Fruit fly (Drosophila melanogaster): ENCODE data around the gene CG7099.

Gene CG7099

dm6 chr2L:13370762-13371161 is 16.6 kb upstream of the CG7099 start, which contains the start of gene ND-B22 (continued):
- TF ChIP-seq MESR4 (GFP tag; optimal IDR thresholded peaks at IDR 0.05) = peak; percentile 90
- TF ChIP-seq Xrp1 (GFP tag; IDR thresholded peaks at IDR 0.05) = no peak; the same call in 1 of the 2 replicates
- TF ChIP-seq D19B (GFP tag; optimal IDR thresholded peaks at IDR 0.05) = peak; percentile 26
- TF ChIP-seq MBD-R2 (GFP tag; IDR thresholded peaks at IDR 0.05) = peak; percentile 85
- no peak for TF ChIP-seq al (GFP tag; IDR thresholded peaks at IDR 0.05)
- TF ChIP-seq her (GFP tag; optimal IDR thresholded peaks at IDR 0.05) = no peak
- no peak for TF ChIP-seq NC2α (GFP tag; optimal IDR thresholded peaks at IDR 0.05)
- TF ChIP-seq CG12942 (GFP tag; optimal IDR thresholded peaks at IDR 0.05) = peak; percentile 24
- no peak for TF ChIP-seq lola (GFP tag; optimal IDR thresholded peaks at IDR 0.05)
- TF ChIP-seq CG3281 (GFP tag; optimal IDR thresholded peaks at IDR 0.05) = peak; percentile 56
- TF ChIP-seq CG17568 (GFP tag; optimal IDR thresholded peaks at IDR 0.05) = no peak
- TF ChIP-seq abd-A (tag; optimal IDR thresholded peaks at IDR 0.05) = no peak
- TF ChIP-seq CG8359 (GFP tag; optimal IDR thresholded peaks at IDR 0.05; ENCODE audit: borderline replicate concordance) = no peak
- peak; percentile 39 for TF ChIP-seq nmo (GFP tag; optimal IDR thresholded peaks at IDR 0.05)
- TF ChIP-seq ato (GFP tag; IDR thresholded peaks at IDR 0.05; ENCODE audit: partially characterized antibody) = no peak; the same call in 1 of the 2 replicates
- peak; percentile 39 for TF ChIP-seq trem (tag; optimal IDR thresholded peaks at IDR 0.05)
- peak; percentile 38 for TF ChIP-seq Hmr (GFP tag; optimal IDR thresholded peaks at IDR 0.05)
- TF ChIP-seq CG10321 (GFP tag; IDR thresholded peaks at IDR 0.05) = no peak
- TF ChIP-seq klu (GFP tag; IDR thresholded peaks at IDR 0.05) = no peak
- TF ChIP-seq repo (GFP tag; optimal IDR thresholded peaks at IDR 0.05) = peak; percentile 8
- TF ChIP-seq cwo (GFP tag; optimal IDR thresholded peaks at IDR 0.05) = no peak
- peak in 1 of 2 experiments; percentile 5 for TF ChIP-seq Hr51 (GFP tag; optimal IDR thresholded peaks at IDR 0.05)
- TF ChIP-seq CG14441 (GFP tag; IDR thresholded peaks at IDR 0.05) = no peak
- peak; percentile 4 for TF ChIP-seq slou (GFP tag; optimal IDR thresholded peaks at IDR 0.05)
- TF ChIP-seq bsh (GFP tag; optimal IDR thresholded peaks at IDR 0.05) = peak in 1 of 2 experiments; percentile 26
- peak; percentile 64 for TF ChIP-seq Aef1 (GFP tag; IDR thresholded peaks at IDR 0.05)
- no peak for TF ChIP-seq fd96Cb (tag; optimal IDR thresholded peaks at IDR 0.05)
- TF ChIP-seq dysf (GFP tag; IDR thresholded peaks at IDR 0.05) = 0 out of 3 replicates have a peak, but pooled peaks have one; percentile 5
- TF ChIP-seq Lpt (GFP tag; optimal IDR thresholded peaks at IDR 0.05) = no peak
- peak; percentile 25 for TF ChIP-seq BEAF-32 (GFP tag; optimal IDR thresholded peaks at IDR 0.05)
- no peak for TF ChIP-seq Stat92E (GFP tag; optimal IDR thresholded peaks at IDR 0.05)
- TF ChIP-seq CG18764 (GFP tag; optimal IDR thresholded peaks at IDR 0.05) = no peak
- no peak for TF ChIP-seq h (optimal IDR thresholded peaks at IDR 0.05)
- no peak for TF ChIP-seq B-H1 (GFP tag; IDR thresholded peaks at IDR 0.05)
- no peak for TF ChIP-seq CrebB (tag; optimal IDR thresholded peaks at IDR 0.05)
- no peak for TF ChIP-seq psq (GFP tag; optimal IDR thresholded peaks at IDR 0.05)
- TF ChIP-seq E2f2 (GFP tag; IDR thresholded peaks at IDR 0.05) = peak; percentile 93
- TF ChIP-seq kah (GFP tag; optimal IDR thresholded peaks at IDR 0.05) = no peak
- no peak for TF ChIP-seq CG42726 (GFP tag; IDR thresholded peaks at IDR 0.05; ENCODE audit: partially characterized antibody)
- peak; percentile 43 for TF ChIP-seq gem (tag; optimal IDR thresholded peaks at IDR 0.05)
- peak; percentile 10 for TF ChIP-seq dmrt11E (tag; optimal IDR thresholded peaks at IDR 0.05)
- TF ChIP-seq Blimp-1 (GFP tag; optimal IDR thresholded peaks at IDR 0.05) = no peak
- TF ChIP-seq Scr (GFP tag; IDR thresholded peaks at IDR 0.05; ENCODE audit: partially characterized antibody) = 0 out of 2 replicates have a peak, but pooled peaks have one; percentile 25
- no peak for TF ChIP-seq ham (GFP tag; IDR thresholded peaks at IDR 0.05)
- TF ChIP-seq CG8290 (GFP tag; optimal IDR thresholded peaks at IDR 0.05) = no peak
- peak in 1 of 2 experiments; percentile 49 for TF ChIP-seq CG8290 (tag; optimal IDR thresholded peaks at IDR 0.05)
- no peak for TF ChIP-seq CG17186 (GFP tag; optimal IDR thresholded peaks at IDR 0.05)
- TF ChIP-seq Side (GFP tag; optimal IDR thresholded peaks at IDR 0.05) = no peak
- no peak for TF ChIP-seq CG12219 (GFP tag; optimal IDR thresholded peaks at IDR 0.05)
- no peak for TF ChIP-seq cas (GFP tag; IDR thresholded peaks at IDR 0.05)

Measured in whole organism, embryonic.